Worm (Caenorhabditis elegans) whole organism, dauer: ENCODE results near the gene hmp-1.

ENCODE experiments used
- unc-62 ChIP-seq: sonication (generic microtip); optimal IDR thresholded peaks from 2 replicates; lab custom pipeline; 2017; ENCODE audit warnings: missing biosample characterization, missing genetic modification reagents, missing genetic modification characterization

hmp-1 gene

DNA sequence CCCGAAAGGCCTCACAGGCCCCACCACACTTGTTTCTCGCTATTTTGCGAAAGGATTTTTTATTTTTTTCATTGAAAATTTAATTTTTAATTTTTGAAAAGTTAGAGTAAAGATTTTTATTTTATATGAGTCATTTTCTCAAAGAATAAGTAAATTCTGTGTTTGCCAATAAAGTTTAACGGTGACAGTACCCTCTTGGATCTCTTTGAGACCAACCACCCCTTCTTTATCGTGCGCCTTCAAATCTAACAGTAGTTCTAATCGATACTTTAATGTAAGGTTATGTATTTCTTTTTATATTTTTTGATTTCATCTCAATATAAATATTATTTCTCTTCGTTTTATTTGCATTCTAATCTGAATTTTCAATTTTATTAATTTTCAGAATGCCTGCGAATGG is at the start of gene hmp-1:
Gene hmp-1 (plus strand): TSS at position 380 of the 400 bp plus-strand sequence.
- TF ChIP-seq unc-62 (GFP tag; lab: Kevin White, UChicago): no peak

DNA sequence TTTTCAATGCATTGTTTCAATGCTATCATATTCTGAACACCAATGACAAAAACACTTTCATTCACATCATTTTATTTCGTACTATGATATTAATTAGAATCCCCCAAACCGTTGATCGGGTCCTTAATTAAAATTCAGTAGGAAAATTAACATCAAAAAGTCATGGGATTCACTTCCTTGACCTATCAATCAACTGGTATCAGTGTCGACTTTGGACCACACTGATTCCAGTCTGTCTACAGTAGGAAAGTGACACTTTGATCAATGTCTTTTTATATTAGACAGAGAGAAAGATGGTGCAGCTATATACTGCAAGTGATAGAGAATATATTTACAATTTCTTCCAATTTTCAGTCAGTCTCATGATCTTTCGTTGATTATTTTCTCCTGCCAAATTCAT is 49.3 kb upstream of the hmp-1 start:
- no peak for TF ChIP-seq unc-62 (GFP tag; lab: Kevin White, UChicago)

DNA sequence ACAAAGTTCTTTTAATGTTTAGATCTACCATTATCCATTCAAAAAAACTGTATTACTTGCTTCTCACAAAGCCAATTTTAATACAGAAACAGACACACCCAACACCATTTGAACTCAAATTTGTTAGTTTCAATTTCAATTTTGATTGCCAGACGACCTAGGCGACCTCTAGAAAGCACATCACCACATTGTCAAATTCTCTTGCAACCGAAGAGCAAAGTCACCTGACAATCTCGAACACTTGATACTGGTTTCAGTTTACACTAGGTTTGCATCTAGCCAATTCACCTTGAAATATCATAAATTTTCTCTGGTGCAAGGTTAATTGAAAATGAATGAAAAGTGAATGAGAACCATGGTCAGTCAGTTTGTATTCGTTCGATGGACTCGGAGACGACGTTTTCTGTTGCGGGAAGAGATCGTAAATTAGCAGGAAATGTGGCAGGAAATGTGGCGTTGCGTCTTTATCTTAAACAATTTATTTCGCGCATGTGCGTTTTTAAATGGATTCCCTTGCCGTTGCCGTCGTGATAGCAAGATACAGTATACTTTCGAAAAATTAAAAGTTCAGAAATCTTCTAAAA is 48.3 kb upstream of the hmp-1 start:
- TF ChIP-seq unc-62 (GFP tag; lab: Kevin White, UChicago): no peak

DNA sequence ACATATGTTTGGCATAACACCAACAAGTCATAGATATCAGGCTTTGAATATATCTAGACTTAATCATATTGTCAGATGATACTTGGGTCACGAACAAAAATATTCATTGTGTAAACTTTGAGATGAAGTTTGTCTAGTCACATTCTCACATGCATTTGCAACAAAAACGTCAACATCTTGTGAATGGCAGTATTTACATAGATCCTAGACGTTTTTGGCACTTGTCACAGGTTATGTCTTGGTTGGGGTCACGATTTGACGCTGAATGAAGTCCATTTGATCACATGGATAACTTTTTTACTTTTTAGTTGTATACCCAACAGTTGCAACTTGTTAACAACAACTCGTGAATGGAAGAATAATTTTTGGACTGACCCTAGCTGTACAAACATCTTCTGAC is 47.4 kb upstream of the hmp-1 start:
- no peak for TF ChIP-seq unc-62 (GFP tag; lab: Kevin White, UChicago)

DNA sequence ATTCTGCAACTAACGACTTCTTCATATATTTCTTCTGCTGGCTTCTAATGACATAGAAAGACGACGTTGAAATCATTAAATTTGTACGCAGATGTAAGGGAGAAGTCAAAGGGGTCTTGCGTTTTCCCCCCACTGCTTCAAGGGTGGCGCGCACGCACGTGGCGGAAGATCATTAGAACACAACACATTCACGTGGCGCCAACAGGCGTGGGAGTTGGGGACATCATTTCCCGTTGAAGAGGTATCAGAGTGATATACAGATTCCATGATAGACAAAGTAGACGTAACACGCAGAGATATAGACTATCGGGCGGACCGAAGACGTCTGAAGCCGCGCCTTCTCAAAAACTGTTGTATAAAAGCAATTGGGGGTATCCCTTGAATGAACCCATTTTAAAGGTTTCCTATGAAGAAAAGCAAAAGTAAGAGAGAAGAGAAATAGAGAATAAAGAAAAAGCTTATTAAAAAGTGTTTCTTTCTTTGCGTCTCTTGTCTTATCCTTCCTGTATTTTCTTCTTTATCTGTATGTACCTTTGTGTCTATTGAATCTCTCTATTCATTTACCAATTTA is 46.3 kb upstream of the hmp-1 start:
- no peak for TF ChIP-seq unc-62 (GFP tag; lab: Kevin White, UChicago)

DNA sequence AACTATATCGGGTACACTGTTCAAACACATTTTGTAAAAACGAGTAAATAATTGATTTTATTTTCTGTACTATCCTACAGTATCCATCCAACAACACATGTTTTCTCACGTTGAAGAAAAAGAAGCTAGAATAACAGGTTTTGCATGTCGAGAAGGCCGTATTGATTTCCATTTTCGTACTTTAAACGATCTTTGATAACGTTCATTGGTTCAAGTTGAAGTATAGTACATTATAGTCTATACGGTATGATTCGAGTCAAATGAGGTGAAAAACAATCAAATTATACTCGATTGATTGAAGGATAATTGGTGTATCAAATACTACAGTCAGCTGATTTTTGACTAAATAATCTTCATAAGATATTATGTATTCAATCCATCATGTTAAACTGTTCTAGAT is 45.2 kb upstream of the hmp-1 start:
- TF ChIP-seq unc-62 (GFP tag; lab: Kevin White, UChicago): no peak

DNA sequence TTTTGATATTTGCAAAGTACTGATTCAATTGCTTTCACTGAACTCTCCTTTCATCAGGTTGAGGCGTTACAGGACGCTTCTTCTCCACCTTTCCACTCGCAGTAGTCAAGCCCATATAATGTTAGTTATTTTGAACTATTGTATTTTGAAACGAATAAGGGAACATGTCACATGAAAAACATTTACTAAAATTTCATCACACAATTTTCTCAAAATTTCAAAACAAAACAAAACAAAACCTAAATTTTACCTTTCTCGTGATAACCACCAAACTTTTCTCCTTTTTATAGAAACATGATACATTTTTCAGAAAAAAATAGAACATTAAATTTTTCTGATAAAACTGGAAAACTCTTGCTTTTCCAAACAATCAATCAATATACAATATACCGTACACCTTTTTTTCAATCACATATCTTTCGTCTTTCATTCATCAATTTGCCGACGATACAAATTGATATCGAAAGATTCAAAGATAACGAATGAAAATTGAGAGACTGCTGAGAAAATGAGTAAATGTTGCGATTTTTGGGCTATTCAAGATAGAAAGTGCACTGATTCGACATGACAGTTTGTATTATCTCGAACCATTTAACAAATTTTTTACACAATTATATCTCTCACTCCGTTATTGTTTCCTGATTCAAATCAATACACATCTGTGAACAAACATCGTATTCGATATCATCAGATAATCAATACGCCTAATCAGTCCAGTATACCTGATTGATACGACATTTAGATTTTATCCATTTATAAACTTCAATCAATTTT is 44.4 kb upstream of the hmp-1 start:
- no peak for TF ChIP-seq unc-62 (GFP tag; lab: Kevin White, UChicago)

DNA sequence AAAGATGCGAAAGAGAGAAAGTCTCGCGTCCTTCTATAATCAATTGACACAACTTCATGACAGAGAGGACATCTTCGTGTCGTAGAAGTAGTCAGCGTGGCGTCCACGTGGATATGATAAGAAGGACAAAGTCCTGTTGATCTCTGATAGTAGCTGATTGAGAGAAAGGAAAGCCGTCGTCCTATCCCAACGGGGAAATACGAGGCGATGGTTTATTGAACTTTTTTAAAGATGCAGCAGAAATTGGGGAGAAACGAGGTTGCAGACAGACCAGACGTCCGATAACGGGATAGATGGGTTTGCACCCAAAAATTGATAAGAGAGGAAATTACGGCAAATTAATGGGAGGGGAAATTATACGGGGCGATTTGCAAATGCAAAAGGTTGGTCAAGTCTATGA is 43.2 kb upstream of the hmp-1 start:
- no peak for TF ChIP-seq unc-62 (GFP tag; lab: Kevin White, UChicago)

DNA sequence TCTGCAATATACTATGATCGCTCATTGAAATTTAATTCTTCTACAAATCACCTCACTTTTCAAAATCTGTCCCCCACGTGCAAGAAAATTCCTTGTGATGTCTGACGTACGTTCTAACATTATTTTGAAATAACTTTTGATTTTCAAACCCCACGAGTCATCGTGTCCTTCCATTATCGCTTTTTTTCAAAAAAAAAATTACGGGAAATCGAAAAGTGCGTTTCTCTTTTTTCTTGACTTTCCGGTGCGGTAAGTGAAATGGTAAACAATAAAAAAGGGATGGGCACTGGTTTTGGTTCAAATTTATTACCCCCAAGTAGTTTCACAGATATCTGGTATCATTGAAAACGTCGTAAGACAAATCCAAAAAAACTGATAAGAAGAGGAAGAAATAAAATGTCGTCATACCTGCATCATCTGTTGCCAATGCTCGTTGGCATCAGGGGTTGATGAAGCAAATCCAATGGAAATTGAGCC is 42.1 kb upstream of the hmp-1 start:
- no peak for TF ChIP-seq unc-62 (GFP tag; lab: Kevin White, UChicago)

DNA sequence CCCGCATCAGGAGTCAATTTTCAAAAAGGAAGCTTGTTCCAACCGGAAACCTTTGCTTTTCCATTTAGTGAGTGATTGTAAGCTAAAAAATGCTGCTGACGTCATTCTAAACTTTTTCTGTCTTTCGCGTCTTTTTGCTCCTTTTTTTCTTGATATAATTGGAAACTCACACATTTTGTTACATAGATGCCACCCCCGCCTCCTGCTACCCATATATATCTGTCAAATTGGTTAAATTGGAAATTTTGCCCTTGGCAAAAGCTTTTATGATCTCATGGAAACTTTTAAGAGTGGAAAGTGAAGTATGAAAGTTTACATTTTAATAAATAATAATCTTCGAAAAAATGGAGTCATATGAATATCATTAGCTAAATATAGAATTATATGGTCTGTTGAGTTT is 35.7 kb upstream of the hmp-1 start:
- no peak for TF ChIP-seq unc-62 (GFP tag; lab: Kevin White, UChicago)

DNA sequence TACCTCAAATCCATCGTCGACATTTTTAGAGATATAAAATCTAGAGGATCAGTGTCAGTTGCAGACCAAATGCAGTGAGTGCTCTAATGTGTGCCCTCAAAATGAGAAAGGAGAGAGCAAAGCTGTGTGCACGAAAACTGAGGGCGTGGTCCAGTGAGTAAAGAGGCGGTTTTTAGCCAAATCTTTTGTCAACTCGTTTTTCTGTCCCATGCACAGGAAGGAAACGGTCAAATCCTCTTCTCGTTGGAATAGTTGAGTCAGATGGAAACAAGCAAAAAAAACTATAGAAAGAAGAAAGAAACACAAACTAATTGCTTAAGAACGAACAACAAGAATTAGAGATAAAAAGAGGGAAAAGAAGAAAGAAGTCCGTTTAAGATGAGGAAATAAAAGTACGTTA is 33.8 kb upstream of the hmp-1 start, which contains the start of gene D2023.3:
Gene D2023.3 (minus strand): TSS at position 101 of the 400 bp plus-strand sequence.
- no peak for TF ChIP-seq unc-62 (GFP tag; lab: Kevin White, UChicago)

DNA sequence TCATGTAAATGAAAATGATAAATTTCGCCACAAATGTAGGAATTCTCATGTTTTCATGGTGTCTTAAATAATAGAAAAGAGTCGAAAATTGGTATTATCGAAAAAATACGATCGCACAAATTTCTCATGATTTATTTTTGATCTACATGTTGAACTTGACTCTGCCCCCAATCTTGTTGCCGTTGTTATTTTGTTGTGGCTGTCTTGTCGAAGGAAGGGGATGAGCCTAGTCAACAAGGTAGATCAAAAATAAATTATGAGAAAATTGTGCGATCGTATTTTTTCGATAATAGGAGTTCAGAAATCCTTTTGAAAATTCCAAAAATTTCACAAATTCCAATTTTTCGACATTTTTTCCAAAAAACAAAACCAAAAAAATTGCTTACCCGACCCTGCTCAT is 30.1 kb upstream of the hmp-1 start:
- TF ChIP-seq unc-62 (GFP tag; lab: Kevin White, UChicago): no peak

DNA sequence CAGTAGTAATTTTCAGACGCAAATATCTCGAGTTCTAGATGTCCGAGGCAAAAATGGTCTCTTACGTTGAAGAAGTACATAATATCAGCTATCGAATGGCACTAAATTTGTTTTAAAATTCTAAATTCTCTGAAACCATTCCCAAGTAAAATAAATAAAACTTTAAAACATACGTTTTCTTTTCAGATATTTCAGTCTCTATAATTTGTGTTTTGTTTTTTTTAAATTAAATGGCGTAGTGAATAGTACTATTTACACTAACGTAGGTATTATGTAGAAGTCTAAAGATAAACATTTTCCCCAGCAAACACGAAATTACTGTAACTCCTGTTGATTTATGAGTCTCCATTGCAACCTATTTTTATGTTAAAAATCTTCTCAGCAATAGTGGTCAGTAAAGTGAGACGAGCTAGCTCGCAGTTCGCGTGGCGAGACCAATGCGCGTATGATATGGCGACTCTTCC is 28.4 kb upstream of the hmp-1 start:
- no peak for TF ChIP-seq unc-62 (GFP tag; lab: Kevin White, UChicago)

DNA sequence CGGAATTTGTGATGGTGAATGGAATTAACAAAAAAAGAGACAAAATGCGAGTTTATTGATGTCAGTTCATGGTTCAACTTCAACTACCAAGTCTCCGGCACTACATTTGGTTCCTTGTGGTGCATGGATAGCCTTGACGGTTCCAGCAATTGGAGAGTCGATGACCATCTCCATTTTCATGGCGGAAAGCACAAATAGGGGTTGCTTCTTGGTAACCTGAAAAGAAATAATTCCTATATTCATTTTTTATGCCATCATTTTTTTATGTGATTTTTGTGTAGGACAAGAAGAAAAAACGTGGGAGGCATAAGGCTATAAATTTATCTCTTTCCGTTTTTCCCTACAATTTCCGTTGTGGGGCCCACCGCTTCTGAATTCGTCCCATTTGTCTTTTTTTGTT is 27.6 kb upstream of the hmp-1 start:
- TF ChIP-seq unc-62 (GFP tag; lab: Kevin White, UChicago): no peak

DNA sequence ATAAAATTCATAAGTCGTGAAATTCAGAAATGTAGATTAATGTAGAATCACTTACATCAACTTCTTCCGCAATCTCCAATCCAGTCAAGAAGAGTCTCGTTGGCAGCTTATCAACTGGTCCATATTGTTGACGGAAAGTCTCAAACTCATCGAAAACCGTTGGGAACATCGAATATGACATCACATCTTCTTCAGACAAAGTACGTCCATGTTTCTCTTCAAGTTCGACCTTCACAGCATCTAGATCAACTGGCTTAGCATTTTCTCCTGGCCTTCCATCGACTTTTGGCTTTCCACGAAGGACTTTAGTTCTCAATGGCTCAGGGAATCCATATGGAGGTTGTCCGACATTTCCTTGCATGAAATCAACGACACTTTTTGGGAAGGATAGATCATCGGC is 26.9 kb upstream of the hmp-1 start:
- TF ChIP-seq unc-62 (GFP tag; lab: Kevin White, UChicago): no peak

DNA sequence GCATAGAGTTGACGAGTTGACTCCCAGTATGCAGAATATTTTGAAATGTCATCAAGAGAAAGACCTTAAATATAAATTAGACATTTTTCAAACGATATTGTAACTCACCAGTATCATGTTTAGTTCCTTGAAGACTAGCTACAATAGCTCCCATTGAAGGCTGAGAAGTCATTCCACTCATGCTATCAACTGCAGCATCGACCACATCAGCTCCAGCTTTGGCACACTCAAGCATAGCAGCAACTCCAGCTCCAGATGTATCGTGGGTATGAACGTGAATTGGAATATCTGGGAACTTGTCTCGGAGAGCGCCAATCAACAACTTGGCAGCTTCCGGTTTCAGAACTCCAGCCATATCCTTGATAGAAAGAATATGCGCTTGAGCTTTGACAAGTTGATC is 26.2 kb upstream of the hmp-1 start:
- TF ChIP-seq unc-62 (GFP tag; lab: Kevin White, UChicago): no peak
